Worm (Caenorhabditis elegans) whole organism, L4 larva: ENCODE measurements around the gene hil-3.
A peak's percentile ranks its signal among the peaks of the same experiment; 100 is the strongest.

Experiments
- Y105C5A.15 ChIP-seq: fragments of 200-800 bp; sonication (Bioruptor generic); IDR thresholded peaks from 2 replicates; pipeline ENCODE4 v1.3.6; 2022; ENCODE audit warnings: missing genetic modification characterization, missing compliant biosample characterization
- Y5F2A.4 ChIP-seq: fragments of 200-800 bp; sonication (Bioruptor generic); optimal IDR thresholded peaks from 2 replicates; lab custom pipeline; 2018; ENCODE audit warnings: mild to moderate bottlenecking, missing genetic modification characterization, missing compliant biosample characterization
- daf-19 ChIP-seq: fragments of 200-800 bp; sonication (Bioruptor generic); conservative IDR thresholded peaks from 2 replicates; pipeline ENCODE4 v1.3.6; 2022; ENCODE audit warnings: missing genetic modification characterization, missing compliant biosample characterization
- hif-1 ChIP-seq, 2 experiments: sonication (generic microtip); optimal IDR thresholded peaks; 2 replicates each; lab custom pipeline; 2016 to 2017; ENCODE audit warnings: missing compliant biosample characterization in 2 of 2, missing genetic modification characterization in 2 of 2, missing genetic modification reagents in 2 of 2, missing genotype in 2 of 2, mild to moderate bottlenecking in 1 of 2
- lim-7 ChIP-seq: fragments of 200-800 bp; sonication (Bioruptor generic); IDR thresholded peaks from 2 replicates; pipeline ENCODE4 v1.3.6; 2022; ENCODE audit warnings: missing genetic modification characterization, missing compliant biosample characterization
- lin-15B ChIP-seq: fragments of 150-350 bp; sonication (generic microtip); optimal IDR thresholded peaks from 3 replicates; lab custom pipeline; 2014; ENCODE audit warnings: missing biosample characterization, missing genetic modification characterization
- lsy-2 ChIP-seq, 2 experiments: fragments of 150-350 bp in 1 of 2; sonication (generic microtip) in 1 of 2; optimal IDR thresholded peaks; 2 replicates each; lab custom pipeline; 2014 to 2017; ENCODE audit warnings: missing biosample characterization in 2 of 2, missing genetic modification characterization in 2 of 2
- mxl-2 ChIP-seq: fragments of 200-800 bp; sonication (Bioruptor generic); conservative IDR thresholded peaks from 2 replicates; pipeline ENCODE4 v1.3.6; 2022; ENCODE audit warnings: missing genetic modification reagents, missing genetic modification characterization, missing compliant biosample characterization
- nhr-10 ChIP-seq: fragments of 150-350 bp; optimal IDR thresholded peaks from 2 replicates; lab custom pipeline; 2014; ENCODE audit warnings: missing biosample characterization, missing genetic modification characterization
- pha-4 ChIP-seq, 2 experiments: fragments of 150-350 bp in 1 of 2; fragments of 200-800 bp in 1 of 2; sonication (Bioruptor generic) in 1 of 2; IDR thresholded peaks in 1 of 2; optimal IDR thresholded peaks in 1 of 2; 2 replicates each; pipeline versions ENCODE4 v1.3.6 to Lab custom; 2014 to 2022; ENCODE audit warnings: missing genetic modification characterization in 2 of 2, missing genetic modification reagents in 2 of 2, missing biosample characterization in 1 of 2, missing compliant biosample characterization in 1 of 2
- pqm-1 ChIP-seq: sonication (generic microtip); optimal IDR thresholded peaks from 2 replicates; lab custom pipeline; 2017; ENCODE audit warnings: missing biosample characterization, missing genetic modification characterization
- set-16 ChIP-seq: fragments of 200-800 bp; sonication (Bioruptor generic); IDR thresholded peaks from 2 replicates; pipeline ENCODE4 v1.3.6; 2022; ENCODE audit warnings: missing genetic modification reagents, missing genetic modification characterization, missing compliant biosample characterization
- snpc-4 ChIP-seq: fragments of 150-350 bp; optimal IDR thresholded peaks from 2 replicates; lab custom pipeline; 2014; ENCODE audit warnings: missing biosample characterization, missing genetic modification characterization
- unc-39 ChIP-seq: sonication (generic microtip); optimal IDR thresholded peaks from 2 replicates; lab custom pipeline; 2017; ENCODE audit warnings: missing biosample characterization, missing genetic modification characterization

DNA sequence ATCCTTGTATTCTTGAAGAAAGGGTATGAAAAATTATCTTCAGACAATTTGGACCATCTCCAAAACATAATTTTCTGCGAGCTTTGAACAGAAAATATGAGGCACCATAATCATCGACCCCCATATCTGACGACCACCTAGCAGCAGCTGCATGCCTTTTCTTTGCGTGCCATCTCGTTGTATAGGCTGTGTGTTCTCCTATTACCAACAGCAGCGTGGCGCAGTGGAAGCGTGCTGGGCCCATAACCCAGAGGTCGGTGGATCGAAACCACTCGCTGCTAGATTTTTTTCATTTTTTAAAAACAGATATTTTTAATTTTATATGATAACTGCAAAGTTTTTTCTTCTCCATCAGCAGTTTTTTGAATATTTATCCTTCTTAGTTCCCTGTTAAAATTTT is 3.0 kb upstream of the hil-3 start:
- TF ChIP-seq Y5F2A.4 (GFP tag; lab: Kevin White, UChicago) (no peak), nhr-10 (tag; lab: Kevin White, UChicago) (no peak), hif-1 (tag; optimal IDR thresholded peaks at IDR 0.05; lab: Kevin White, UChicago) (no peak), lim-7 (peak; percentile 85), pha-4 (GFP tag; IDR thresholded peaks at IDR 0.05; lab: Robert Waterston, UW) (peak; percentile 73), pha-4 (tag; optimal IDR thresholded peaks at IDR 0.05; lab: Kevin White, UChicago) (no peak), unc-39 (no peak), lin-15B (no peak), snpc-4 (tag; lab: Kevin White, UChicago) (no peak), set-16 (peak; percentile 29; the same call in 1 of the 2 replicates), daf-19 (GFP tag; lab: Robert Waterston, UW) (no peak), Y105C5A.15 (GFP tag; lab: Robert Waterston, UW) (peak; percentile 81; the same call in 1 of the 2 replicates), mxl-2 (GFP tag; lab: Robert Waterston, UW) (no peak), lsy-2 (tag; optimal IDR thresholded peaks at IDR 0.05; lab: Kevin White, UChicago) (no peak), pqm-1 (tag; lab: Kevin White, UChicago) (no peak)
